Worm (Caenorhabditis elegans) whole organism, late embryonic: ENCODE data around the gene H12D21.10.

Experiments
- F13H6.1 ChIP-seq: sonication (generic microtip); optimal IDR thresholded peaks from 2 replicates; lab custom pipeline; 2016; ENCODE audit warnings: missing genetic modification characterization, missing compliant biosample characterization
- K02D7.2 ChIP-seq: sonication (generic microtip); optimal IDR thresholded peaks from 2 replicates; lab custom pipeline; 2017; ENCODE audit warnings: mild to moderate bottlenecking, missing genetic modification characterization, missing compliant biosample characterization
- ahr-1 ChIP-seq: sonication (generic microtip); optimal IDR thresholded peaks from 2 replicates; lab custom pipeline; 2016; ENCODE audit warnings: missing genetic modification characterization, missing compliant biosample characterization
- che-1 ChIP-seq: sonication (generic microtip); optimal IDR thresholded peaks from 2 replicates; lab custom pipeline; 2016; ENCODE audit warnings: mild to moderate bottlenecking, missing genetic modification characterization, missing compliant biosample characterization
- elt-2 ChIP-seq: sonication (generic microtip); optimal IDR thresholded peaks from 2 replicates; lab custom pipeline; 2016; ENCODE audit warnings: missing genetic modification reagents, missing genetic modification characterization, missing compliant biosample characterization
- fkh-10 ChIP-seq: fragments of 150-350 bp; optimal IDR thresholded peaks from 2 replicates; lab custom pipeline; 2014; ENCODE audit warnings: missing biosample characterization, missing genetic modification reagents, missing genetic modification characterization
- nfya-1 ChIP-seq: sonication (generic microtip); optimal IDR thresholded peaks from 2 replicates; lab custom pipeline; 2017; ENCODE audit warnings: missing genetic modification characterization, mild to moderate bottlenecking, missing compliant biosample characterization, antibody characterized with exemption, moderate library complexity
- nhr-11 ChIP-seq: fragments of 150-350 bp; optimal IDR thresholded peaks from 2 replicates; lab custom pipeline; 2014; ENCODE audit warnings: missing biosample characterization, missing genetic modification characterization
- odd-2 ChIP-seq: sonication (generic microtip); optimal IDR thresholded peaks from 2 replicates; lab custom pipeline; 2017; ENCODE audit warnings: antibody characterized with exemption, mild to moderate bottlenecking, missing genetic modification characterization, missing compliant biosample characterization
- pqm-1 ChIP-seq: sonication (generic microtip); optimal IDR thresholded peaks from 2 replicates; lab custom pipeline; 2016; ENCODE audit warnings: missing genetic modification characterization, missing compliant biosample characterization
- rnt-1 ChIP-seq: sonication (generic microtip); optimal IDR thresholded peaks from 2 replicates; lab custom pipeline; 2016; ENCODE audit warnings: missing genetic modification characterization, missing compliant biosample characterization
- syd-9 ChIP-seq: sonication (generic microtip); optimal IDR thresholded peaks from 2 replicates; lab custom pipeline; 2016; ENCODE audit warnings: mild to moderate bottlenecking, missing genetic modification characterization, moderate library complexity, missing compliant biosample characterization
- tbx-2 ChIP-seq: sonication (generic microtip); optimal IDR thresholded peaks from 2 replicates; lab custom pipeline; 2016; ENCODE audit warnings: missing genetic modification characterization, missing compliant biosample characterization
- unc-55 ChIP-seq: sonication (generic microtip); optimal IDR thresholded peaks from 2 replicates; lab custom pipeline; 2017; ENCODE audit warnings: missing biosample characterization, missing genetic modification reagents, missing genetic modification characterization

DNA sequence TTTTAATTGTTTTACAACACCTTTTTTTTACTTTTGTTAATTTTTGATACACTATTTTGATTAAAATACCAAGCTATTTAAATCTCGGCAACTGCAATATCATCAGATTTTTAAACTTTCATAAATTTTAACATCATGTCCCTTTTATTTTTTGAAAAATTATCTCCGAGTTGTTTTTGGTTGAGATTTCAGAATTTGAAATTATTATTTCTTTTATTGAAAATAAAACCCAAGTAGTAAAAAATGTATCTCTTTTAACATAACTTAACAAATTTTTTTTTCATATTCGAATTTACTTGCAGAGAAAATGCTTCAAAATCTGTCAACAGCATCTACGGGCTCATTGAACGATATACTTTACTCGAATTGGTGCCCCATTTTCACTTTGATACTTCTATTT, 16.0 kb downstream of the H12D21.10 start, which contains the start of gene H12D21.11:
- TF ChIP-seq ahr-1 (tag; lab: Kevin White, UChicago) (no peak), rnt-1 (tag; lab: Kevin White, UChicago) (no peak), elt-2 (tag; lab: Kevin White, UChicago) (no peak), unc-55 (no peak), fkh-10 (no peak), che-1 (tag; lab: Kevin White, UChicago) (no peak), nfya-1 (tag; lab: Kevin White, UChicago) (no peak), tbx-2 (tag; lab: Kevin White, UChicago) (no peak), pqm-1 (tag; lab: Kevin White, UChicago) (no peak), K02D7.2 (tag; lab: Kevin White, UChicago) (no peak), nhr-11 (tag; lab: Kevin White, UChicago) (no peak), odd-2 (no peak), F13H6.1 (tag; lab: Kevin White, UChicago) (no peak), syd-9 (tag; lab: Kevin White, UChicago) (no peak)
